Fruit fly (Drosophila melanogaster): ENCODE measurements around the gene RYa-R.

dm6 chr3R:27002787-27003186 is 6.0 kb downstream of the RYa-R start:
- no peak for TF ChIP-seq CG10366 (GFP tag; IDR thresholded peaks at IDR 0.05)
- TF ChIP-seq CG8290 (GFP tag; optimal IDR thresholded peaks at IDR 0.05) = no peak
- no peak for TF ChIP-seq CG8290 (tag; optimal IDR thresholded peaks at IDR 0.05)
- TF ChIP-seq seq (GFP tag; IDR thresholded peaks at IDR 0.05) = no peak
- no peak for TF ChIP-seq psq (GFP tag; optimal IDR thresholded peaks at IDR 0.05)
- no peak for TF ChIP-seq CG7556 (GFP tag; optimal IDR thresholded peaks at IDR 0.05)
- no peak for TF ChIP-seq Max (GFP tag; optimal IDR thresholded peaks at IDR 0.05)
- no peak for TF ChIP-seq dan (GFP tag; IDR thresholded peaks at IDR 0.05)
- no peak for TF ChIP-seq slp2 (GFP tag; optimal IDR thresholded peaks at IDR 0.05)
- TF ChIP-seq br (optimal IDR thresholded peaks at IDR 0.05) = no peak

All from whole organism, embryonic.